Worm (Caenorhabditis elegans) whole organism, midembryonic: ENCODE measurements around the gene srh-178.

Experiments used
- med-1 ChIP-seq: sonication (generic microtip); optimal IDR thresholded peaks from 2 replicates; lab custom pipeline; 2017; ENCODE audit warnings: missing genetic modification characterization, mild to moderate bottlenecking, missing compliant biosample characterization, antibody characterized with exemption, missing genetic modification reagents; ENCODE audit not compliant: insufficient read depth
- tab-1 ChIP-seq: fragments of 200-800 bp; sonication (Bioruptor generic); IDR thresholded peaks from 2 replicates; pipeline ENCODE4 v1.3.6; 2022; ENCODE audit warnings: missing genetic modification characterization, missing compliant biosample characterization

DNA sequence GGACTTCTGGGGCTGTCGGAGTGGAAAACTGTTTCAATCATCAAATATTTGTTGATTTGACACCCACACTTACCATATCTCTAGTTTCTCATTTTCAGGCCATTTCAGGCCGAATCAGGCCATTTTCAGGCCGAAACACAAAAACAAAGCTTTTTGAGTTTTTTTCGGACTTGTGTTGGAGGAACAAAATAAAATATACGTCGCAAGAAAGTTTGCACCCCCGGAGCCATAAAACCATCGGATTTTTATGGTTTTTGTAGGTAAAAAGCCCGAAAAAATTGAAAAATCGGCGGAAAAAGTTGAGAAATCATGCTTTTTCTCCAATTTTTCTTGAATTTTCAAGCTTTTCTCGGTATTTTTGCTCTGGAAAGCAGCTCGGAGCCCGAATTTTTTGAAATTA, 28.4 kb upstream of the srh-178 start, which contains the start of gene Y51A2D.1:
- TF ChIP-seq med-1 (GFP tag; lab: Kevin White, UChicago) = no peak
- TF ChIP-seq tab-1 (GFP tag; lab: Robert Waterston, UW) = no peak
